Fruit fly (Drosophila melanogaster) whole organism, prepupa: ENCODE measurements around the gene PolD1.

Experiments used
- CG10631 ChIP-seq: fragments of 200-800 bp; sonication (Bioruptor generic); optimal IDR thresholded peaks from 2 replicates; lab custom pipeline; 2016; ENCODE audit warnings: missing biosample characterization, missing genetic modification characterization
- CG11294 ChIP-seq: fragments of 200-800 bp; sonication (Bioruptor generic); IDR thresholded peaks from 2 replicates; pipeline ENCODE4 v1.3.6; 2022; ENCODE audit warnings: missing biosample characterization, missing genetic modification characterization
- CG11902 ChIP-seq: fragments of 200-800 bp; sonication (Bioruptor generic); optimal IDR thresholded peaks from 3 replicates; lab custom pipeline; 2016; ENCODE audit warnings: missing biosample characterization, missing genetic modification characterization
- CG15336 ChIP-seq: fragments of 200-800 bp; sonication (Bioruptor generic); IDR thresholded peaks from 2 replicates; pipeline ENCODE4 v1.3.6; 2022; ENCODE audit warnings: missing biosample characterization, missing genetic modification characterization
- CG16779 ChIP-seq: fragments of 200-800 bp; sonication (Bioruptor generic); optimal IDR thresholded peaks from 3 replicates; lab custom pipeline; 2017; ENCODE audit warnings: missing biosample characterization, mild to moderate bottlenecking, missing genetic modification characterization
- CG3032 ChIP-seq: fragments of 200-800 bp; optimal IDR thresholded peaks from 2 replicates; lab custom pipeline; 2019; ENCODE audit warnings: missing biosample characterization, mild to moderate bottlenecking, missing genetic modification characterization, moderate library complexity
- CG31627 ChIP-seq: fragments of 200-800 bp; sonication (Bioruptor generic); optimal IDR thresholded peaks from 3 replicates; lab custom pipeline; 2016; ENCODE audit warnings: missing biosample characterization, missing genetic modification characterization
- CG32006 ChIP-seq: fragments of 200-800 bp; sonication (Bioruptor generic); optimal IDR thresholded peaks from 3 replicates; lab custom pipeline; 2017; ENCODE audit warnings: missing biosample characterization, mild to moderate bottlenecking, missing genetic modification characterization
- CG34406 ChIP-seq: fragments of 200-800 bp; sonication (Bioruptor generic); optimal IDR thresholded peaks from 3 replicates; lab custom pipeline; 2016; ENCODE audit warnings: missing biosample characterization, missing genetic modification characterization
- CG3919 ChIP-seq: fragments of 200-800 bp; sonication (Bioruptor generic); optimal IDR thresholded peaks from 3 replicates; lab custom pipeline; 2016; ENCODE audit warnings: missing biosample characterization, missing genetic modification characterization
- CG4318 ChIP-seq: fragments of 200-800 bp; sonication (Bioruptor generic); optimal IDR thresholded peaks from 3 replicates; lab custom pipeline; 2017; ENCODE audit warnings: missing biosample characterization, mild to moderate bottlenecking, missing genetic modification characterization
- CG6163 ChIP-seq: fragments of 200-800 bp; sonication (Bioruptor generic); IDR thresholded peaks from 3 replicates; pipeline ENCODE4 v1.3.6; 2022; ENCODE audit warnings: missing biosample characterization, missing genetic modification characterization
- CG6276 ChIP-seq: fragments of 200-800 bp; sonication (Bioruptor generic); optimal IDR thresholded peaks from 2 replicates; lab custom pipeline; 2017; ENCODE audit warnings: missing biosample characterization, mild to moderate bottlenecking, missing genetic modification characterization
- CG6792 ChIP-seq: fragments of 200-800 bp; sonication (Bioruptor generic); optimal IDR thresholded peaks from 3 replicates; lab custom pipeline; 2016; ENCODE audit warnings: missing biosample characterization, missing genetic modification characterization
- CG7368 ChIP-seq: fragments of 200-800 bp; sonication (Bioruptor generic); optimal IDR thresholded peaks from 3 replicates; lab custom pipeline; 2016; ENCODE audit warnings: missing biosample characterization, missing genetic modification characterization
- CG8119 ChIP-seq: fragments of 200-800 bp; sonication (Bioruptor generic); IDR thresholded peaks from 3 replicates; pipeline ENCODE4 v1.3.6; 2022; ENCODE audit warnings: missing biosample characterization, missing genetic modification characterization
- CG8319 ChIP-seq: fragments of 200-800 bp; sonication (Bioruptor generic); optimal IDR thresholded peaks from 3 replicates; lab custom pipeline; 2016; ENCODE audit warnings: missing biosample characterization, missing genetic modification characterization
- CG8632 ChIP-seq: fragments of 200-800 bp; sonication (Bioruptor generic); optimal IDR thresholded peaks from 3 replicates; lab custom pipeline; 2016; ENCODE audit warnings: missing biosample characterization, missing genetic modification characterization
- CG9139 ChIP-seq: fragments of 200-800 bp; sonication (Bioruptor generic); optimal IDR thresholded peaks from 3 replicates; lab custom pipeline; 2017; ENCODE audit warnings: missing biosample characterization, mild to moderate bottlenecking, missing genetic modification characterization
- Eip75B ChIP-seq: fragments of 200-800 bp; sonication (Bioruptor generic); optimal IDR thresholded peaks from 3 replicates; lab custom pipeline; 2016; ENCODE audit warnings: missing biosample characterization, missing genetic modification characterization
- Eip78C ChIP-seq: fragments of 200-800 bp; sonication (Bioruptor generic); peaks from one replicate; lab custom pipeline; 2016; ENCODE audit warnings: missing biosample characterization, missing genetic modification characterization
- Eip93F ChIP-seq: fragments of 200-800 bp; sonication (Bioruptor generic); optimal IDR thresholded peaks from 2 replicates; lab custom pipeline; 2016; ENCODE audit warnings: missing biosample characterization, mild to moderate bottlenecking, missing genetic modification characterization
- Ets21C ChIP-seq: fragments of 200-800 bp; sonication (Bioruptor generic); optimal IDR thresholded peaks from 3 replicates; lab custom pipeline; 2016; ENCODE audit warnings: missing biosample characterization, missing genetic modification characterization
- Ets96B ChIP-seq: fragments of 200-800 bp; optimal IDR thresholded peaks from 2 replicates; lab custom pipeline; 2019; ENCODE audit warnings: missing biosample characterization, mild to moderate bottlenecking, missing genetic modification characterization, moderate library complexity
- Hr39 ChIP-seq: fragments of 200-800 bp; sonication (Bioruptor generic); optimal IDR thresholded peaks from 2 replicates; lab custom pipeline; 2016; ENCODE audit warnings: missing biosample characterization, missing genetic modification characterization
- Hr4 ChIP-seq: fragments of 200-800 bp; sonication (Bioruptor generic); optimal IDR thresholded peaks from 3 replicates; lab custom pipeline; 2016; ENCODE audit warnings: missing biosample characterization, missing genetic modification characterization
- Lpt ChIP-seq: fragments of 200-800 bp; sonication (Bioruptor generic); optimal IDR thresholded peaks from 3 replicates; lab custom pipeline; 2016; ENCODE audit warnings: missing biosample characterization, missing genetic modification characterization
- Met ChIP-seq: fragments of 200-800 bp; sonication (Bioruptor generic); optimal IDR thresholded peaks from 3 replicates; lab custom pipeline; 2016; ENCODE audit warnings: missing biosample characterization, missing genetic modification characterization
- OdsH ChIP-seq: fragments of 200-800 bp; sonication (Bioruptor generic); optimal IDR thresholded peaks from 3 replicates; lab custom pipeline; 2016; ENCODE audit warnings: missing biosample characterization, missing genetic modification characterization
- Sox102F ChIP-seq: fragments of 200-800 bp; sonication (Bioruptor generic); optimal IDR thresholded peaks from 2 replicates; lab custom pipeline; 2016; ENCODE audit warnings: missing biosample characterization, mild to moderate bottlenecking, missing genetic modification characterization
- Sox14 ChIP-seq: fragments of 200-800 bp; sonication (Bioruptor generic); optimal IDR thresholded peaks from 3 replicates; lab custom pipeline; 2016; ENCODE audit warnings: missing biosample characterization, missing genetic modification characterization
- Sox15 ChIP-seq: fragments of 200-800 bp; sonication (Bioruptor generic); optimal IDR thresholded peaks from 3 replicates; lab custom pipeline; 2016; ENCODE audit warnings: missing biosample characterization, missing genetic modification characterization
- achi ChIP-seq: fragments of 200-800 bp; sonication (Bioruptor generic); optimal IDR thresholded peaks from 3 replicates; lab custom pipeline; 2016; ENCODE audit warnings: missing biosample characterization, missing genetic modification characterization
- acj6 ChIP-seq: fragments of 200-800 bp; sonication (Bioruptor generic); optimal IDR thresholded peaks from 3 replicates; lab custom pipeline; 2016; ENCODE audit warnings: missing biosample characterization, missing genetic modification characterization
- dac ChIP-seq: fragments of 200-800 bp; sonication (Bioruptor generic); optimal IDR thresholded peaks from 2 replicates; lab custom pipeline; 2017; ENCODE audit warnings: missing biosample characterization, mild to moderate bottlenecking, missing genetic modification characterization
- dsx ChIP-seq: fragments of 200-800 bp; optimal IDR thresholded peaks from 3 replicates; lab custom pipeline; 2019; ENCODE audit warnings: missing biosample characterization, mild to moderate bottlenecking, missing genetic modification characterization, moderate library complexity; ENCODE audit not compliant: poor library complexity, severe bottlenecking
- esn ChIP-seq: fragments of 200-800 bp; sonication (Bioruptor generic); optimal IDR thresholded peaks from 2 replicates; lab custom pipeline; 2016; ENCODE audit warnings: missing biosample characterization, mild to moderate bottlenecking, missing genetic modification characterization, moderate library complexity
- pdm3 ChIP-seq: fragments of 200-800 bp; sonication (Bioruptor generic); optimal IDR thresholded peaks from 3 replicates; lab custom pipeline; 2016; ENCODE audit warnings: missing biosample characterization, missing genetic modification characterization
- salr ChIP-seq, 2 experiments: fragments of 200-800 bp; sonication (Bioruptor generic); optimal IDR thresholded peaks; 3 replicates each; lab custom pipeline; 2016 to 2018; ENCODE audit warnings: missing biosample characterization in 2 of 2, missing genetic modification characterization in 2 of 2, mild to moderate bottlenecking in 1 of 2
- ss ChIP-seq, 2 experiments: fragments of 200-800 bp; sonication (Bioruptor generic); optimal IDR thresholded peaks; 2 replicates in 1 of 2; 3 replicates in 1 of 2; lab custom pipeline; 2017 to 2018; ENCODE audit warnings: mild to moderate bottlenecking in 2 of 2, missing biosample characterization in 2 of 2, missing genetic modification characterization in 2 of 2, moderate library complexity in 1 of 2
- svp ChIP-seq: fragments of 200-800 bp; sonication (Bioruptor generic); peaks from one replicate; lab custom pipeline; 2016; ENCODE audit warnings: missing biosample characterization, missing genetic modification characterization
- topi ChIP-seq: fragments of 200-800 bp; sonication (Bioruptor generic); optimal IDR thresholded peaks from 3 replicates; lab custom pipeline; 2016; ENCODE audit warnings: missing biosample characterization, missing genetic modification characterization

PolD1 gene

DNA sequence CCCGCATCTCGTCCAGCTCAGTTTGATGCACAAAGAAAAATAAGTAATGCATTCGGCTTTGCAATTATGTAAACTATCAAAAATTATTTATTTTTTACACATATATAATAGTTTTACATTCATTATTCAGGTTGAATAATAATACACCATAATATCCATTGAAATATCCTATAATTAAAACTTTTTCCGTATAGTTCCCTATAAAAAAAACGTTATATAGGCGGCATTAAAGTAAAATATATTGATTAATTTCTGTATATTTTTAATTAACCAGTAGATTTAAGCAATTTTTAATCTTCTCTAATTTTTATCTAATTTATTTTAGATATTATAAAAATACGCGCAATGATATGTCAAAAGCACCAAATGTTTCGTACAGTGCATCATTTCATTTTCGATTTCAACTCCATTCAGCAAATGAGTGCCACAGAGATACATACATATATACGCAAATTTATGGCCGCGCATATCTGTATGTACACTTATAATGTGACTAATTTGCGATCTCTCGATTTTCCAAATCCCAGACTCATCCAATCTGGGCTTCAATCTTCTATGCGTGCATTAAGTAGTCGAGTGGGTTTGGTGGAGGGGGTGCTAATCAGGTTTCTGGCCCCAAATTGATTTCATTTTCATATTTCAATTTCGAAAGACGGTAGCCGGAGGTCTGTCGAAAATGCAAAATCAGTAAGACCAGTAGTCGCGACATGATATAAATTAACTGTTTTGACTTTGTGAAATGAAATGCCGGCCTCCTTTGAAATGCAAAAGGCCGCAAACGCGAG lies 25.8 kb upstream of the PolD1 start:
- no peak for TF ChIP-seq dsx
- no peak for TF ChIP-seq Ets21C (GFP tag; lab: Kevin White, UChicago)
- TF ChIP-seq Hr4 (GFP tag; lab: Kevin White, UChicago): no peak
- TF ChIP-seq Lpt (GFP tag; lab: Kevin White, UChicago): no peak
- no peak for TF ChIP-seq topi (GFP tag; lab: Kevin White, UChicago)
- no peak for TF ChIP-seq Sox14 (GFP tag; lab: Kevin White, UChicago)
- no peak for TF ChIP-seq CG11902
- TF ChIP-seq CG31627 (GFP tag; lab: Kevin White, UChicago): no peak
- no peak for TF ChIP-seq CG11294 (GFP tag; lab: Robert Waterston, UW)
- TF ChIP-seq CG9139 (GFP tag; lab: Kevin White, UChicago): no peak
- peak; percentile 13 for TF ChIP-seq esn (GFP tag; lab: Kevin White, UChicago)
- peak; percentile 51 for TF ChIP-seq CG32006 (GFP tag; lab: Kevin White, UChicago)
- no peak for TF ChIP-seq CG7368
- no peak for TF ChIP-seq CG10631 (GFP tag; lab: Kevin White, UChicago)
- no peak for TF ChIP-seq CG8119
- TF ChIP-seq svp (GFP tag; lab: Kevin White, UChicago): peak; percentile 29
- TF ChIP-seq CG16779: no peak
- peak; percentile 14 for TF ChIP-seq CG3032 (tag; lab: Kevin White, UChicago)
- no peak for TF ChIP-seq pdm3 (GFP tag; lab: Kevin White, UChicago)
- peak; percentile 8 for TF ChIP-seq achi
- TF ChIP-seq CG6792 (GFP tag; lab: Kevin White, UChicago): no peak
- TF ChIP-seq OdsH: peak; percentile 24
- TF ChIP-seq Sox15 (GFP tag; lab: Kevin White, UChicago): no peak
- TF ChIP-seq CG34406 (GFP tag; lab: Kevin White, UChicago): peak; percentile 20
- no peak for TF ChIP-seq Eip75B (GFP tag; lab: Kevin White, UChicago)
- no peak for TF ChIP-seq CG6276
- peak; percentile 9 for TF ChIP-seq Ets96B (tag; lab: Kevin White, UChicago)
- no peak for TF ChIP-seq dac (GFP tag; lab: Kevin White, UChicago)
- peak; percentile 17 for TF ChIP-seq acj6 (GFP tag; lab: Kevin White, UChicago)
- peak; percentile 78 for TF ChIP-seq Eip78C
- no peak for TF ChIP-seq Eip93F (GFP tag; lab: Kevin White, UChicago)
- TF ChIP-seq CG15336 (GFP tag; lab: Robert Waterston, UW): peak; percentile 41
- TF ChIP-seq CG8632 (GFP tag; lab: Kevin White, UChicago): no peak
- TF ChIP-seq Hr39 (GFP tag; lab: Kevin White, UChicago): no peak
- no peak for TF ChIP-seq Met (GFP tag; lab: Kevin White, UChicago)
- no peak for TF ChIP-seq CG8319 (GFP tag; lab: Kevin White, UChicago)
- TF ChIP-seq Sox102F (GFP tag; lab: Kevin White, UChicago): no peak
- peak in 1 of 2 experiments; percentile 1 for TF ChIP-seq salr (GFP tag; optimal IDR thresholded peaks at IDR 0.05; lab: Kevin White, UChicago)
- TF ChIP-seq CG3919 (GFP tag; lab: Kevin White, UChicago): peak; percentile 28
- TF ChIP-seq CG6163 (GFP tag; lab: Robert Waterston, UW): 0 out of 3 replicates have a peak, but pooled peaks have one; percentile 14
- TF ChIP-seq ss (GFP tag; optimal IDR thresholded peaks at IDR 0.05; lab: Kevin White, UChicago): no peak
- TF ChIP-seq CG4318 (GFP tag; lab: Kevin White, UChicago): no peak
